Fruit fly (Drosophila melanogaster) whole organism, embryonic: ENCODE results near the gene meigo.

Experiments used
- Antp ChIP-seq: fragments of 200-800 bp; sonication (Bioruptor generic); optimal IDR thresholded peaks from 3 replicates; lab custom pipeline; 2016; ENCODE audit warnings: missing biosample characterization, missing genetic modification characterization
- CG10565 ChIP-seq: fragments of 200-800 bp; sonication (Bioruptor generic); optimal IDR thresholded peaks from 3 replicates; lab custom pipeline; 2016; ENCODE audit warnings: missing biosample characterization, mild to moderate bottlenecking, missing genetic modification characterization
- CG11456 ChIP-seq: fragments of 200-800 bp; sonication (Bioruptor generic); IDR thresholded peaks from 3 replicates; pipeline ENCODE4 v1.3.6; 2022; ENCODE audit warnings: missing biosample characterization, missing genetic modification characterization
- CG13624 ChIP-seq: fragments of 200-800 bp; sonication (Bioruptor generic); optimal IDR thresholded peaks from 2 replicates; lab custom pipeline; 2016; ENCODE audit warnings: missing biosample characterization, missing genetic modification characterization
- CG14441 ChIP-seq: fragments of 200-800 bp; sonication (Bioruptor generic); IDR thresholded peaks from 2 replicates; pipeline ENCODE4 v1.3.6; 2022; ENCODE audit warnings: missing biosample characterization, missing genetic modification characterization
- CG14710 ChIP-seq: fragments of 200-800 bp; sonication (Bioruptor generic); optimal IDR thresholded peaks from 3 replicates; lab custom pipeline; 2019; ENCODE audit warnings: missing biosample characterization, mild to moderate bottlenecking, missing genetic modification characterization, moderate library complexity
- CG15514 ChIP-seq: fragments of 200-800 bp; sonication (Bioruptor generic); optimal IDR thresholded peaks from 3 replicates; lab custom pipeline; 2017; ENCODE audit warnings: missing biosample characterization, missing genetic modification characterization, mild to moderate bottlenecking, moderate library complexity, missing genetic modification reagents
- CG1832 ChIP-seq: fragments of 200-800 bp; sonication (Bioruptor generic); optimal IDR thresholded peaks from 2 replicates; lab custom pipeline; 2017; ENCODE audit warnings: missing biosample characterization, mild to moderate bottlenecking, missing genetic modification characterization, inconsistent platforms
- CG2875 ChIP-seq: fragments of 200-800 bp; sonication (Bioruptor generic); optimal IDR thresholded peaks from 2 replicates; lab custom pipeline; 2017; ENCODE audit warnings: missing biosample characterization, mild to moderate bottlenecking, missing genetic modification characterization, missing genetic modification reagents
- CG3163 ChIP-seq: fragments of 200-800 bp; sonication (Bioruptor generic); optimal IDR thresholded peaks from 3 replicates; lab custom pipeline; 2016; ENCODE audit warnings: missing biosample characterization, missing genetic modification characterization
- CG6654 ChIP-seq: fragments of 200-800 bp; sonication (Bioruptor generic); optimal IDR thresholded peaks from 2 replicates; lab custom pipeline; 2017; ENCODE audit warnings: missing biosample characterization, mild to moderate bottlenecking, missing genetic modification characterization
- CG6791 ChIP-seq: fragments of 200-800 bp; sonication (Bioruptor generic); IDR thresholded peaks from 3 replicates; pipeline ENCODE4 v1.3.6; 2022; ENCODE audit warnings: missing biosample characterization, missing genetic modification characterization; ENCODE audit not compliant: partially characterized antibody
- CG6854 ChIP-seq: fragments of 200-800 bp; sonication (Bioruptor generic); optimal IDR thresholded peaks from 3 replicates; lab custom pipeline; 2017; ENCODE audit warnings: missing biosample characterization, mild to moderate bottlenecking, missing genetic modification characterization
- CG7786 ChIP-seq: fragments of 200-800 bp; sonication (Bioruptor generic); optimal IDR thresholded peaks from 2 replicates; lab custom pipeline; 2016; ENCODE audit warnings: missing biosample characterization, missing genetic modification characterization
- CG8290 ChIP-seq, 3 experiments: fragments of 200-800 bp; sonication (Bioruptor generic); optimal IDR thresholded peaks; 2 replicates each; lab custom pipeline; 2016 to 2019; ENCODE audit warnings: missing biosample characterization in 3 of 3, missing genetic modification characterization in 3 of 3, mild to moderate bottlenecking in 2 of 3, moderate library complexity in 1 of 3
- CHES-1-like ChIP-seq: fragments of 200-800 bp; sonication (Bioruptor generic); optimal IDR thresholded peaks from 2 replicates; lab custom pipeline; 2016; ENCODE audit warnings: missing biosample characterization, missing genetic modification characterization
- HHEX ChIP-seq: fragments of 200-800 bp; sonication (Bioruptor generic); optimal IDR thresholded peaks from 3 replicates; lab custom pipeline; 2017; ENCODE audit warnings: missing biosample characterization, mild to moderate bottlenecking, missing genetic modification characterization, missing genetic modification reagents
- Hr3 ChIP-seq: fragments of 200-800 bp; sonication (Bioruptor generic); optimal IDR thresholded peaks from 3 replicates; lab custom pipeline; 2016; ENCODE audit warnings: missing biosample characterization, missing genetic modification characterization
- Mad ChIP-seq: fragments of 200-800 bp; sonication (Bioruptor generic); optimal IDR thresholded peaks from 2 replicates; lab custom pipeline; 2016; ENCODE audit warnings: missing biosample characterization, missing genetic modification characterization
- Med ChIP-seq: fragments of 200-800 bp; sonication (Bioruptor generic); peaks from one replicate; lab custom pipeline; 2016; ENCODE audit warnings: missing biosample characterization, missing genetic modification characterization, mild to moderate bottlenecking, inconsistent platforms, moderate library complexity
- NFAT ChIP-seq: fragments of 200-800 bp; sonication (Bioruptor generic); IDR thresholded peaks from 2 replicates; pipeline ENCODE4 v1.3.6; 2022; ENCODE audit warnings: missing biosample characterization, missing genetic modification characterization
- Nf-YA ChIP-seq: fragments of 200-800 bp; sonication (Bioruptor generic); IDR thresholded peaks from 2 replicates; pipeline ENCODE4 v1.3.6; 2022; ENCODE audit warnings: missing biosample characterization, missing genetic modification characterization
- Rfx ChIP-seq: fragments of 200-800 bp; sonication (Bioruptor generic); IDR thresholded peaks from 2 replicates; pipeline ENCODE4 v1.3.6; 2022; ENCODE audit warnings: missing biosample characterization, missing genetic modification characterization
- Sin3A ChIP-seq: fragments of >200 bp; optimal IDR thresholded peaks from 2 replicates; lab custom pipeline; 2018
- Vsx1 ChIP-seq: fragments of 200-800 bp; sonication (Bioruptor generic); optimal IDR thresholded peaks from 2 replicates; lab custom pipeline; 2017; ENCODE audit warnings: missing biosample characterization, mild to moderate bottlenecking, missing genetic modification characterization, missing genetic modification reagents
- ap ChIP-seq: fragments of 200-800 bp; sonication (Bioruptor generic); IDR thresholded peaks from 2 replicates; pipeline ENCODE4 v1.3.6; 2022; ENCODE audit warnings: missing biosample characterization, missing genetic modification characterization
- bbx ChIP-seq: fragments of 200-800 bp; sonication (Bioruptor generic); IDR thresholded peaks from 2 replicates; pipeline ENCODE4 v1.3.6; 2022; ENCODE audit warnings: missing biosample characterization, missing genetic modification characterization; ENCODE audit not compliant: partially characterized antibody
- cas ChIP-seq: fragments of 200-800 bp; sonication (Bioruptor generic); IDR thresholded peaks from 2 replicates; pipeline ENCODE4 v1.3.6; 2022; ENCODE audit warnings: missing biosample characterization, missing genetic modification characterization
- caup ChIP-seq: fragments of 200-800 bp; sonication (Bioruptor generic); optimal IDR thresholded peaks from 3 replicates; lab custom pipeline; 2017; ENCODE audit warnings: missing biosample characterization, mild to moderate bottlenecking, missing genetic modification characterization, moderate library complexity; ENCODE audit not compliant: severe bottlenecking
- da ChIP-seq: fragments of 200-800 bp; sonication (Bioruptor generic); optimal IDR thresholded peaks from 2 replicates; lab custom pipeline; 2016; ENCODE audit warnings: missing biosample characterization, missing genetic modification characterization
- gce ChIP-seq: fragments of 200-800 bp; sonication (Bioruptor generic); IDR thresholded peaks from 3 replicates; pipeline ENCODE4 v1.3.6; 2022; ENCODE audit warnings: missing biosample characterization, missing genetic modification characterization
- insv ChIP-seq, 2 experiments: fragments of 200-800 bp; sonication (Bioruptor generic); optimal IDR thresholded peaks; 3 replicates each; lab custom pipeline; 2016 to 2018; ENCODE audit warnings: missing biosample characterization in 2 of 2, missing genetic modification characterization in 2 of 2
- nerfin-1 ChIP-seq: fragments of 200-800 bp; sonication (Bioruptor generic); optimal IDR thresholded peaks from 3 replicates; lab custom pipeline; 2019; ENCODE audit warnings: missing biosample characterization, mild to moderate bottlenecking, missing genetic modification characterization, moderate library complexity
- p53 ChIP-seq: fragments of 200-800 bp; sonication (Bioruptor generic); optimal IDR thresholded peaks from 2 replicates; lab custom pipeline; 2016; ENCODE audit warnings: missing biosample characterization, missing genetic modification characterization
- pho ChIP-seq: fragments of 200-800 bp; sonication (Bioruptor generic); optimal IDR thresholded peaks from 2 replicates; lab custom pipeline; 2016; ENCODE audit warnings: missing biosample characterization, missing genetic modification characterization
- psq ChIP-seq: fragments of 200-800 bp; sonication (Bioruptor generic); optimal IDR thresholded peaks from 2 replicates; lab custom pipeline; 2017; ENCODE audit warnings: missing biosample characterization, missing genetic modification characterization
- pzg ChIP-seq: fragments of 200-800 bp; sonication (Bioruptor generic); optimal IDR thresholded peaks from 3 replicates; lab custom pipeline; 2018; ENCODE audit warnings: missing biosample characterization, mild to moderate bottlenecking, missing genetic modification characterization, moderate library complexity
- sens ChIP-seq: fragments of 200-800 bp; sonication (Bioruptor generic); peaks from one replicate; lab custom pipeline; 2016; ENCODE audit warnings: missing biosample characterization, missing genetic modification characterization
- sim ChIP-seq: fragments of 200-800 bp; sonication (Bioruptor generic); IDR thresholded peaks from 2 replicates; pipeline ENCODE4 v1.3.6; 2022; ENCODE audit warnings: missing biosample characterization, missing genetic modification characterization
- slbo ChIP-seq: fragments of 200-800 bp; sonication (Bioruptor generic); IDR thresholded peaks from 2 replicates; pipeline ENCODE4 v1.3.6; 2022; ENCODE audit warnings: missing biosample characterization, missing genetic modification characterization
- slou ChIP-seq: fragments of 200-800 bp; sonication (Bioruptor generic); optimal IDR thresholded peaks from 3 replicates; lab custom pipeline; 2016; ENCODE audit warnings: missing biosample characterization, missing genetic modification characterization
- tin ChIP-seq: fragments of 200-800 bp; sonication (Bioruptor generic); optimal IDR thresholded peaks from 3 replicates; lab custom pipeline; 2016; ENCODE audit warnings: missing biosample characterization, missing genetic modification characterization
- trem ChIP-seq: fragments of 200-800 bp; optimal IDR thresholded peaks from 3 replicates; lab custom pipeline; 2019; ENCODE audit warnings: missing biosample characterization, mild to moderate bottlenecking, missing genetic modification characterization, moderate library complexity
- tup ChIP-seq: fragments of 200-800 bp; sonication (Bioruptor generic); optimal IDR thresholded peaks from 2 replicates; lab custom pipeline; 2016; ENCODE audit warnings: missing biosample characterization, mild to moderate bottlenecking, missing genetic modification characterization, moderate library complexity
- twi ChIP-seq: fragments of 200-800 bp; optimal IDR thresholded peaks from 2 replicates; lab custom pipeline; 2019; ENCODE audit warnings: missing biosample characterization, mild to moderate bottlenecking, missing genetic modification characterization, moderate library complexity
- vfl ChIP-seq: fragments of 200-800 bp; sonication (Bioruptor generic); optimal IDR thresholded peaks from 2 replicates; lab custom pipeline; 2016; ENCODE audit warnings: missing biosample characterization, missing genetic modification characterization
- zf30C ChIP-seq: fragments of 200-800 bp; sonication (Bioruptor generic); optimal IDR thresholded peaks from 3 replicates; lab custom pipeline; 2018; ENCODE audit warnings: missing biosample characterization, mild to moderate bottlenecking, missing genetic modification characterization
- zfh1 ChIP-seq: fragments of 200-800 bp; sonication (Bioruptor generic); IDR thresholded peaks from 3 replicates; pipeline ENCODE4 v1.3.6; 2022; ENCODE audit warnings: missing biosample characterization, missing genetic modification characterization
- zfh2 ChIP-seq: fragments of 200-800 bp; sonication (Bioruptor generic); optimal IDR thresholded peaks from 2 replicates; lab custom pipeline; 2016; ENCODE audit warnings: missing biosample characterization, missing genetic modification characterization

meigo gene

dm6 chr3R:21188540-21189276, 50.6 kb downstream of the meigo start (continued):
- TF ChIP-seq CG1832 (GFP tag; lab: Kevin White, UChicago), result no peak
- TF ChIP-seq Vsx1 (GFP tag; lab: Kevin White, UChicago), result peak; percentile 73
- TF ChIP-seq zfh2 (GFP tag; lab: Kevin White, UChicago), result peak; percentile 12
- TF ChIP-seq caup (GFP tag; lab: Kevin White, UChicago), result peak; percentile 74
- TF ChIP-seq vfl, result peak; percentile 8
- TF ChIP-seq CG14441, result no peak
- TF ChIP-seq insv (GFP tag; optimal IDR thresholded peaks at IDR 0.05; lab: Kevin White, UChicago), result peak in 1 of 2 experiments; percentile 78
- TF ChIP-seq Med (GFP tag; lab: Kevin White, UChicago), result peak; percentile 93
- TF ChIP-seq pho (GFP tag; lab: Kevin White, UChicago), result no peak
- TF ChIP-seq NFAT, result peak; percentile 46; the same call in 1 of the 2 replicates
- TF ChIP-seq trem (tag; lab: Kevin White, UChicago), result peak; percentile 12
- TF ChIP-seq tin (GFP tag; lab: Kevin White, UChicago), result no peak
- no peak for TF ChIP-seq cas (GFP tag; lab: Robert Waterston, UW)
- peak; percentile 75 for TF ChIP-seq sens
- TF ChIP-seq CG6791 (GFP tag; lab: Robert Waterston, UW), result peak; percentile 63; the same call in 1 of the 3 replicates
- TF ChIP-seq slou (GFP tag; lab: Kevin White, UChicago), result no peak
- TF ChIP-seq slbo (GFP tag; lab: Robert Waterston, UW), result 0 out of 2 replicates have a peak, but pooled peaks have one; percentile 3
- no peak for TF ChIP-seq Sin3A
- peak; percentile 5 for TF ChIP-seq CG6854 (GFP tag; lab: Kevin White, UChicago)
- TF ChIP-seq Antp, result peak; percentile 21
- no peak for TF ChIP-seq Nf-YA
- TF ChIP-seq p53 (GFP tag; lab: Kevin White, UChicago), result no peak
- no peak for TF ChIP-seq CG8290 (GFP tag; optimal IDR thresholded peaks at IDR 0.05; lab: Kevin White, UChicago)
- TF ChIP-seq CG8290 (tag; optimal IDR thresholded peaks at IDR 0.05; lab: Kevin White, UChicago), result peak; percentile 6 to 90
- TF ChIP-seq Rfx (GFP tag; lab: Robert Waterston, UW), result 0 out of 2 replicates have a peak, but pooled peaks have one; percentile 32
- peak; percentile 43 for TF ChIP-seq twi (tag; lab: Kevin White, UChicago)
- peak; percentile 51 for TF ChIP-seq psq (GFP tag; lab: Kevin White, UChicago)
- TF ChIP-seq CG2875 (GFP tag; lab: Kevin White, UChicago), result peak; percentile 29
- no peak for TF ChIP-seq Hr3 (GFP tag; lab: Kevin White, UChicago)
- peak; percentile 29 for TF ChIP-seq CHES-1-like (GFP tag; lab: Kevin White, UChicago)
- no peak for TF ChIP-seq CG10565 (GFP tag; lab: Kevin White, UChicago)
- no peak for TF ChIP-seq CG6654 (GFP tag; lab: Kevin White, UChicago)
- 0 out of 3 replicates have a peak, but pooled peaks have one; percentile 31 for TF ChIP-seq gce
- TF ChIP-seq da (GFP tag; lab: Kevin White, UChicago), result no peak
- no peak for TF ChIP-seq ap (GFP tag; lab: Robert Waterston, UW)
- TF ChIP-seq sim (GFP tag; lab: Robert Waterston, UW), result 0 out of 2 replicates have a peak, but pooled peaks have one; percentile 39
- TF ChIP-seq CG13624 (GFP tag; lab: Kevin White, UChicago), result peak; percentile 45
- TF ChIP-seq CG7786 (GFP tag; lab: Kevin White, UChicago), result no peak
- peak; percentile 11 for TF ChIP-seq CG14710 (tag; lab: Kevin White, UChicago)
- TF ChIP-seq nerfin-1 (tag; lab: Kevin White, UChicago), result peak; percentile 10
- no peak for TF ChIP-seq tup (GFP tag; lab: Kevin White, UChicago)
- peak; percentile 27 for TF ChIP-seq zf30C (GFP tag; lab: Kevin White, UChicago)
- peak; percentile 14; the same call in 1 of the 3 replicates for TF ChIP-seq zfh1 (GFP tag; lab: Robert Waterston, UW)
- TF ChIP-seq bbx (GFP tag; lab: Robert Waterston, UW), result peak; percentile 60; the same call in 1 of the 2 replicates
- TF ChIP-seq pzg (GFP tag; lab: Kevin White, UChicago), result no peak
- TF ChIP-seq HHEX (GFP tag; lab: Kevin White, UChicago), result peak; percentile 28
- TF ChIP-seq CG11456, result 0 out of 3 replicates have a peak, but pooled peaks have one; percentile 59
- TF ChIP-seq CG3163 (GFP tag; lab: Kevin White, UChicago), result peak; percentile 41
- no peak for TF ChIP-seq Mad (GFP tag; lab: Kevin White, UChicago)
- TF ChIP-seq CG15514 (GFP tag; lab: Kevin White, UChicago), result peak; percentile 42
